Worm (Caenorhabditis elegans): ENCODE measurements around the gene B0454.6.

DNA sequence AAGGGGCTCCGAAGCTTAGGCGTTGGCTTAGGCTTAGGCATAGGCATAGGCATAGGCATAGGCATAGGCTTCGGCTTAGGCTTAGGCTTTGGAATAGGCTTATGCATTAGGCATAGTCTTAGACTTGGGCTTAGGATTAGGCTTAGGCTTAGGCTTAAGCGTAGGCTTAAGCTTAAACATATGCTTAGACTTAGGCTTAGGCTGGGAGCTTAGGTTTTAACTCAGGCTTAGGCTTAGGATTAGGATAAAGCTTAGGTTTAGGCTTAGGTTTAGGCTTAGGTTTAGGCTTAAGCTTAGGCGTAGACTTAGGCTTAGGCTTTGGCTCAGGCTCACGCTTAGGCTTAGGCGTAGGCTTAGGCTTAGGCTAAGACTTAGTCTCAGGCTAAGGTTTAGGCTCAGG, 42.5 kb upstream of the B0454.6 start:
- TF ChIP-seq W03F9.2 (tag; optimal IDR thresholded peaks at IDR 0.05) = no peak
- TF ChIP-seq him-1 (tag; optimal IDR thresholded peaks at IDR 0.05) = no peak
- TF ChIP-seq dao-5 (tag; optimal IDR thresholded peaks at IDR 0.05) = no peak
